Worm (Caenorhabditis elegans) whole organism, L2 larva: ENCODE data around the gene ZK1098.11.
A peak's percentile ranks its signal among the peaks of the same experiment; 100 is the strongest.

Experiments used
- C34F6.9 ChIP-seq: fragments of 150-350 bp; optimal IDR thresholded peaks from 2 replicates; lab custom pipeline; 2014; ENCODE audit warnings: missing biosample characterization, missing genetic modification characterization
- F13H6.1 ChIP-seq: sonication (generic microtip); optimal IDR thresholded peaks from 2 replicates; lab custom pipeline; 2016; ENCODE audit warnings: missing genetic modification characterization, missing compliant biosample characterization
- Y55F3AM.14 ChIP-seq: fragments of 200-800 bp; sonication (Bioruptor generic); optimal IDR thresholded peaks from 2 replicates; lab custom pipeline; 2018; ENCODE audit warnings: mild to moderate bottlenecking, missing genetic modification characterization, missing compliant biosample characterization
- ZK546.5 ChIP-seq: sonication (generic microtip); optimal IDR thresholded peaks from 2 replicates; lab custom pipeline; 2017; ENCODE audit warnings: missing biosample characterization, missing genetic modification characterization
- alr-1 ChIP-seq: fragments of 150-350 bp; optimal IDR thresholded peaks from 2 replicates; lab custom pipeline; 2014; ENCODE audit warnings: missing biosample characterization, missing genetic modification characterization
- aly-2 ChIP-seq: fragments of 150-350 bp; optimal IDR thresholded peaks from 2 replicates; lab custom pipeline; 2014; ENCODE audit warnings: missing biosample characterization, missing genetic modification characterization
- ama-1 ChIP-seq: fragments of 150-350 bp; optimal IDR thresholded peaks from 2 replicates; lab custom pipeline; 2018; ENCODE audit warnings: inconsistent platforms
- ceh-16 ChIP-seq: fragments of 150-350 bp; optimal IDR thresholded peaks from 2 replicates; lab custom pipeline; 2014; ENCODE audit warnings: missing biosample characterization, missing genetic modification characterization
- ceh-82 ChIP-seq: fragments of 150-350 bp; optimal IDR thresholded peaks from 2 replicates; lab custom pipeline; 2014; ENCODE audit warnings: missing biosample characterization, missing genetic modification characterization
- crh-2 ChIP-seq: sonication (generic microtip); optimal IDR thresholded peaks from 2 replicates; lab custom pipeline; 2017; ENCODE audit warnings: missing biosample characterization, missing genetic modification characterization
- dmd-4 ChIP-seq: sonication (generic microtip); optimal IDR thresholded peaks from 2 replicates; lab custom pipeline; 2017; ENCODE audit warnings: missing biosample characterization, missing genetic modification characterization
- egl-27 ChIP-seq: sonication (generic microtip); optimal IDR thresholded peaks from 3 replicates; lab custom pipeline; 2017; ENCODE audit warnings: missing biosample characterization, missing genetic modification reagents, missing genetic modification characterization
- elt-3 ChIP-seq: sonication (generic microtip); optimal IDR thresholded peaks from 2 replicates; lab custom pipeline; 2017; ENCODE audit warnings: missing biosample characterization, missing genetic modification characterization
- fos-1 ChIP-seq: fragments of 150-350 bp; optimal IDR thresholded peaks from 2 replicates; lab custom pipeline; 2014; ENCODE audit warnings: missing biosample characterization, missing genetic modification characterization
- gmeb-1 ChIP-seq: fragments of 150-350 bp; optimal IDR thresholded peaks from 2 replicates; lab custom pipeline; 2014; ENCODE audit warnings: missing biosample characterization, missing genetic modification characterization
- lin-11 ChIP-seq: fragments of 150-350 bp; sonication (generic microtip); optimal IDR thresholded peaks from 2 replicates; lab custom pipeline; 2014; ENCODE audit warnings: missing biosample characterization, missing genetic modification characterization, inconsistent platforms, mixed read lengths
- lin-13 ChIP-seq: fragments of 150-350 bp; optimal IDR thresholded peaks from 2 replicates; lab custom pipeline; 2014; ENCODE audit warnings: missing biosample characterization, missing genetic modification reagents, missing genetic modification characterization
- lin-39 ChIP-seq: fragments of 150-350 bp; optimal IDR thresholded peaks from 2 replicates; lab custom pipeline; 2014; ENCODE audit warnings: missing biosample characterization, missing genetic modification reagents, missing genetic modification characterization
- lsy-2 ChIP-seq, 2 experiments: fragments of 150-350 bp in 1 of 2; sonication (generic microtip) in 1 of 2; optimal IDR thresholded peaks; 2 replicates each; lab custom pipeline; 2014 to 2017; ENCODE audit warnings: missing biosample characterization in 2 of 2, missing genetic modification characterization in 2 of 2
- mab-5 ChIP-seq: fragments of 150-350 bp; optimal IDR thresholded peaks from 2 replicates; lab custom pipeline; 2014; ENCODE audit warnings: missing biosample characterization, missing genetic modification characterization
- mbf-1 ChIP-seq: sonication (generic microtip); optimal IDR thresholded peaks from 2 replicates; lab custom pipeline; 2017; ENCODE audit warnings: missing biosample characterization, missing genetic modification characterization
- mdl-1 ChIP-seq, 2 experiments: fragments of 150-350 bp in 1 of 2; sonication (generic microtip) in 1 of 2; optimal IDR thresholded peaks; 2 replicates each; lab custom pipeline; 2017; ENCODE audit warnings: missing biosample characterization in 2 of 2, missing genetic modification characterization in 2 of 2
- nhr-10 ChIP-seq: sonication (generic microtip); optimal IDR thresholded peaks from 2 replicates; lab custom pipeline; 2017; ENCODE audit warnings: missing biosample characterization, missing genetic modification characterization
- nhr-12 ChIP-seq: fragments of 150-350 bp; optimal IDR thresholded peaks from 2 replicates; lab custom pipeline; 2014; ENCODE audit warnings: missing biosample characterization, missing genetic modification characterization
- nhr-129 ChIP-seq: fragments of 150-350 bp; optimal IDR thresholded peaks from 2 replicates; lab custom pipeline; 2014; ENCODE audit warnings: missing biosample characterization, missing genetic modification characterization
- nhr-21 ChIP-seq: fragments of 150-350 bp; optimal IDR thresholded peaks from 2 replicates; lab custom pipeline; 2014; ENCODE audit warnings: missing biosample characterization, missing genetic modification characterization
- nhr-23 ChIP-seq: fragments of 150-350 bp; optimal IDR thresholded peaks from 2 replicates; lab custom pipeline; 2014; ENCODE audit warnings: missing biosample characterization, missing genetic modification reagents, missing genetic modification characterization
- nhr-25 ChIP-seq: fragments of 150-350 bp; sonication (generic microtip); optimal IDR thresholded peaks from 3 replicates; lab custom pipeline; 2014; ENCODE audit warnings: missing biosample characterization, missing genetic modification characterization
- nhr-6 ChIP-seq: fragments of 150-350 bp; optimal IDR thresholded peaks from 2 replicates; lab custom pipeline; 2014; ENCODE audit warnings: missing biosample characterization, missing genetic modification characterization
- nhr-77 ChIP-seq: fragments of 150-350 bp; optimal IDR thresholded peaks from 2 replicates; lab custom pipeline; 2014; ENCODE audit warnings: missing biosample characterization, missing genetic modification characterization
- sem-4 ChIP-seq: fragments of 150-350 bp; optimal IDR thresholded peaks from 2 replicates; lab custom pipeline; 2014; ENCODE audit warnings: missing biosample characterization, missing genetic modification reagents, missing genetic modification characterization
- sma-3 ChIP-seq: sonication (generic microtip); optimal IDR thresholded peaks from 2 replicates; lab custom pipeline; 2016; ENCODE audit warnings: missing genetic modification reagents, missing genetic modification characterization, missing compliant biosample characterization
- sma-9 ChIP-seq, 2 experiments: fragments of 150-350 bp in 1 of 2; sonication (generic microtip) in 1 of 2; optimal IDR thresholded peaks; 2 replicates each; lab custom pipeline; 2014 to 2016; ENCODE audit warnings: missing genetic modification characterization in 2 of 2, mild to moderate bottlenecking in 1 of 2, missing biosample characterization in 1 of 2, missing compliant biosample characterization in 1 of 2, missing genetic modification reagents in 1 of 2, moderate library complexity in 1 of 2
- snpc-4 ChIP-seq: fragments of 150-350 bp; optimal IDR thresholded peaks from 2 replicates; lab custom pipeline; 2014; ENCODE audit warnings: missing biosample characterization, missing genetic modification characterization
- unc-55 ChIP-seq: fragments of 150-350 bp; sonication (generic microtip); optimal IDR thresholded peaks from 3 replicates; lab custom pipeline; 2014; ENCODE audit warnings: missing biosample characterization, missing genetic modification reagents, missing genetic modification characterization
- unc-62 ChIP-seq: fragments of 150-350 bp; optimal IDR thresholded peaks from 2 replicates; lab custom pipeline; 2014; ENCODE audit warnings: missing biosample characterization, missing genetic modification reagents, missing genetic modification characterization
- zag-1 ChIP-seq: fragments of 150-350 bp; optimal IDR thresholded peaks from 2 replicates; lab custom pipeline; 2014; ENCODE audit warnings: missing biosample characterization, missing genetic modification characterization
- ztf-1 ChIP-seq: fragments of 200-800 bp; sonication (Bioruptor generic); conservative IDR thresholded peaks from 2 replicates; pipeline ENCODE4 v1.3.6; 2022; ENCODE audit warnings: missing genetic modification characterization, missing compliant biosample characterization
- ztf-11 ChIP-seq: sonication (generic microtip); optimal IDR thresholded peaks from 2 replicates; lab custom pipeline; 2017; ENCODE audit warnings: missing biosample characterization, missing genetic modification characterization
- ztf-4 ChIP-seq: fragments of 150-350 bp; optimal IDR thresholded peaks from 2 replicates; lab custom pipeline; 2014; ENCODE audit warnings: missing biosample characterization, missing genetic modification characterization

ZK1098.11 gene

ce11 chrIII:9542816-9543215 lies 13.6 kb upstream of the ZK1098.11 start, which contains the start of gene eif-2Balpha (continued):
- TF ChIP-seq nhr-129 (tag; lab: Kevin White, UChicago) = no peak
- peak; percentile 89 for TF ChIP-seq unc-55 (GFP tag; lab: Kevin White, UChicago)

ce11 chrIII:9544125-9544524 lies 12.3 kb upstream of the ZK1098.11 start, which contains the start of gene ZK1098.9:
TSS of gene ZK1098.9 (plus strand) at chrIII:9544425.
- TF ChIP-seq unc-62 (GFP tag; lab: Kevin White, UChicago) (no peak), unc-55 (GFP tag; lab: Kevin White, UChicago) (no peak), egl-27 (tag; lab: Kevin White, UChicago) (no peak), mab-5 (tag; lab: Kevin White, UChicago) (no peak), dmd-4 (tag; lab: Kevin White, UChicago) (no peak), nhr-12 (tag; lab: Kevin White, UChicago) (no peak), fos-1 (no peak)

ce11 chrIII:9544820-9545219 lies 11.6 kb upstream of the ZK1098.11 start, which contains the start of gene ZK1098.12:
TSS of gene ZK1098.12 (plus strand) at chrIII:9545120.
- TF ChIP-seq lsy-2 (tag; optimal IDR thresholded peaks at IDR 0.05; lab: Kevin White, UChicago) = peak in 1 of 2 experiments; percentile 14
- TF ChIP-seq nhr-77 (tag; lab: Kevin White, UChicago) = no peak

- TF ChIP-seq lsy-2 (tag; optimal IDR thresholded peaks at IDR 0.05; lab: Kevin White, UChicago) (peak; percentile 99 to 100), unc-62 (GFP tag; lab: Kevin White, UChicago) (no peak), lin-11 (peak; percentile 90), elt-3 (no peak), ceh-82 (tag; lab: Kevin White, UChicago) (peak; percentile 81), mbf-1 (tag; lab: Kevin White, UChicago) (no peak), unc-55 (GFP tag; lab: Kevin White, UChicago) (peak; percentile 96), lin-39 (tag; lab: Kevin White, UChicago) (no peak), zag-1 (tag; lab: Kevin White, UChicago) (peak; percentile 66), ceh-16 (no peak), mab-5 (tag; lab: Kevin White, UChicago) (peak; percentile 80), nhr-6 (tag; lab: Kevin White, UChicago) (peak; percentile 54), C34F6.9 (tag; lab: Kevin White, UChicago) (peak; percentile 98), nhr-21 (tag; lab: Kevin White, UChicago) (peak; percentile 76), egl-27 (tag; lab: Kevin White, UChicago) (peak; percentile 73), ama-1 (lab: Kevin White, UChicago) (peak; percentile 84), alr-1 (tag; lab: Kevin White, UChicago) (no peak), Y55F3AM.14 (peak; percentile 2), lin-13 (GFP tag; lab: Kevin White, UChicago) (peak; percentile 69), crh-2 (peak; percentile 89), snpc-4 (peak; percentile 83), sma-3 (GFP tag; lab: Kevin White, UChicago) (peak; percentile 80), ztf-11 (tag; lab: Kevin White, UChicago) (no peak), nhr-23 (tag; lab: Kevin White, UChicago) (no peak), nhr-10 (tag; lab: Kevin White, UChicago) (no peak), fos-1 (peak; percentile 21), aly-2 (tag; lab: Kevin White, UChicago) (no peak), F13H6.1 (tag; lab: Kevin White, UChicago) (peak; percentile 91), nhr-25 (tag; lab: Kevin White, UChicago) (peak; percentile 84), sem-4 (tag; lab: Kevin White, UChicago) (peak; percentile 82), gmeb-1 (tag; lab: Kevin White, UChicago) (peak; percentile 75), nhr-77 (tag; lab: Kevin White, UChicago) (no peak), ztf-4 (tag; lab: Kevin White, UChicago) (peak; percentile 62), ZK546.5 (tag; lab: Kevin White, UChicago) (peak; percentile 9), mdl-1 (tag; optimal IDR thresholded peaks at IDR 0.05; lab: Kevin White, UChicago) (peak; percentile 64 to 91), nhr-12 (tag; lab: Kevin White, UChicago) (no peak), nhr-129 (tag; lab: Kevin White, UChicago) (peak; percentile 85), sma-9 (GFP tag; optimal IDR thresholded peaks at IDR 0.05; lab: Kevin White, UChicago) (peak; percentile 78), sma-9 (tag; optimal IDR thresholded peaks at IDR 0.05; lab: Kevin White, UChicago) (no peak), ztf-1 (no peak)
Measured at ce11 chrIII:9546016-9546659, 10.3 kb upstream of the ZK1098.11 start, which contains the start of gene unc-16. TSS of gene unc-16 (plus strand) at chrIII:9546258.
